Worm (Caenorhabditis elegans) whole organism, young adult: ENCODE results near the gene snt-1.

Source experiments
- ama-1 ChIP-seq, 3 experiments: fragments of 150-350 bp in 1 of 3; sonication (generic microtip) in 2 of 3; optimal IDR thresholded peaks; 2 replicates each; lab custom pipeline; 2014 to 2018; ENCODE audit warnings: missing biosample characterization in 2 of 3, missing genetic modification characterization in 2 of 3, missing genetic modification reagents in 2 of 3
- bed-2 ChIP-seq: fragments of 200-800 bp; sonication (Bioruptor generic); IDR thresholded peaks from 2 replicates; pipeline ENCODE4 v1.3.6; 2022; ENCODE audit warnings: missing genetic modification reagents, missing genetic modification characterization, missing compliant biosample characterization
- cebp-2 ChIP-seq: fragments of 200-800 bp; sonication (Bioruptor generic); IDR thresholded peaks from 2 replicates; pipeline ENCODE4 v1.3.6; 2022; ENCODE audit warnings: missing genetic modification characterization, missing compliant biosample characterization
- ceh-58 ChIP-seq: fragments of 200-800 bp; sonication (Bioruptor generic); IDR thresholded peaks from 2 replicates; pipeline ENCODE4 v1.3.6; 2022; ENCODE audit warnings: missing genetic modification characterization, missing compliant biosample characterization
- dpl-1 ChIP-seq: fragments of 150-350 bp; optimal IDR thresholded peaks from 2 replicates; lab custom pipeline; 2014; ENCODE audit warnings: missing biosample characterization, missing genetic modification reagents, missing genetic modification characterization
- fkh-3 ChIP-seq: sonication (generic microtip); optimal IDR thresholded peaks from 2 replicates; lab custom pipeline; 2016; ENCODE audit warnings: mild to moderate bottlenecking, missing genetic modification characterization, missing compliant biosample characterization
- let-526 ChIP-seq: fragments of 200-800 bp; sonication (Bioruptor generic); IDR thresholded peaks from 2 replicates; pipeline ENCODE4 v1.3.6; 2022; ENCODE audit warnings: missing genetic modification reagents, missing genetic modification characterization, missing compliant biosample characterization
- unc-130 ChIP-seq: sonication (generic microtip); optimal IDR thresholded peaks from 2 replicates; lab custom pipeline; 2016; ENCODE audit warnings: missing genetic modification reagents, missing genetic modification characterization, missing compliant biosample characterization

- TF ChIP-seq unc-130 (GFP tag; lab: Kevin White, UChicago) (no peak), fkh-3 (tag; lab: Kevin White, UChicago) (no peak), ceh-58 (GFP tag; lab: Robert Waterston, UW) (no peak), let-526 (no peak), bed-2 (GFP tag; lab: Robert Waterston, UW) (no peak), dpl-1 (GFP tag; lab: Kevin White, UChicago) (no peak), ama-1 (optimal IDR thresholded peaks at IDR 0.05; lab: Kevin White, UChicago) (no peak), ama-1 (GFP tag; optimal IDR thresholded peaks at IDR 0.05; lab: Kevin White, UChicago) (no peak), cebp-2 (GFP tag; lab: Robert Waterston, UW) (no peak)
Observed at ce11 chrII:6788672-6789298, 22.0 kb upstream of the snt-1 start, which contains the start of gene T13C2.3.
